Worm (Caenorhabditis elegans) whole organism, late embryonic: ENCODE measurements around the gene mua-6.

Source experiments
- C38D4.7 ChIP-seq: fragments of 200-800 bp; sonication (Bioruptor generic); optimal IDR thresholded peaks from 2 replicates; lab custom pipeline; 2018; ENCODE audit warnings: mild to moderate bottlenecking, missing genetic modification characterization, moderate library complexity, missing compliant biosample characterization
- F13H6.1 ChIP-seq: sonication (generic microtip); optimal IDR thresholded peaks from 2 replicates; lab custom pipeline; 2016; ENCODE audit warnings: missing genetic modification characterization, missing compliant biosample characterization
- ceh-18 ChIP-seq: sonication (generic microtip); optimal IDR thresholded peaks from 2 replicates; lab custom pipeline; 2016; ENCODE audit warnings: missing genetic modification characterization, missing compliant biosample characterization
- ceh-9 ChIP-seq: sonication (generic microtip); optimal IDR thresholded peaks from 2 replicates; lab custom pipeline; 2016; ENCODE audit warnings: mild to moderate bottlenecking, missing genetic modification characterization, inconsistent platforms, missing compliant biosample characterization
- elt-2 ChIP-seq: sonication (generic microtip); optimal IDR thresholded peaks from 2 replicates; lab custom pipeline; 2016; ENCODE audit warnings: missing genetic modification reagents, missing genetic modification characterization, missing compliant biosample characterization
- elt-4 ChIP-seq: sonication (generic microtip); optimal IDR thresholded peaks from 2 replicates; lab custom pipeline; 2016; ENCODE audit warnings: missing genetic modification characterization, missing compliant biosample characterization
- ets-4 ChIP-seq: sonication (generic microtip); optimal IDR thresholded peaks from 2 replicates; lab custom pipeline; 2016; ENCODE audit warnings: missing genetic modification characterization, missing compliant biosample characterization
- pha-4 ChIP-seq: fragments of 150-350 bp; optimal IDR thresholded peaks from 2 replicates; lab custom pipeline; 2018; ENCODE audit warnings: missing biosample characterization, missing genetic modification reagents, missing genetic modification characterization
- pqm-1 ChIP-seq: sonication (generic microtip); optimal IDR thresholded peaks from 2 replicates; lab custom pipeline; 2016; ENCODE audit warnings: missing genetic modification characterization, missing compliant biosample characterization
- sdc-2 ChIP-seq: sonication (generic microtip); optimal IDR thresholded peaks from 2 replicates; lab custom pipeline; 2016; ENCODE audit warnings: missing genotype, missing genetic modification characterization, missing compliant biosample characterization
- sox-4 ChIP-seq: sonication (generic microtip); optimal IDR thresholded peaks from 2 replicates; lab custom pipeline; 2017; ENCODE audit warnings: mild to moderate bottlenecking, missing genetic modification characterization, inconsistent platforms, missing compliant biosample characterization
- unc-55 ChIP-seq: sonication (generic microtip); optimal IDR thresholded peaks from 2 replicates; lab custom pipeline; 2017; ENCODE audit warnings: missing biosample characterization, missing genetic modification reagents, missing genetic modification characterization

DNA sequence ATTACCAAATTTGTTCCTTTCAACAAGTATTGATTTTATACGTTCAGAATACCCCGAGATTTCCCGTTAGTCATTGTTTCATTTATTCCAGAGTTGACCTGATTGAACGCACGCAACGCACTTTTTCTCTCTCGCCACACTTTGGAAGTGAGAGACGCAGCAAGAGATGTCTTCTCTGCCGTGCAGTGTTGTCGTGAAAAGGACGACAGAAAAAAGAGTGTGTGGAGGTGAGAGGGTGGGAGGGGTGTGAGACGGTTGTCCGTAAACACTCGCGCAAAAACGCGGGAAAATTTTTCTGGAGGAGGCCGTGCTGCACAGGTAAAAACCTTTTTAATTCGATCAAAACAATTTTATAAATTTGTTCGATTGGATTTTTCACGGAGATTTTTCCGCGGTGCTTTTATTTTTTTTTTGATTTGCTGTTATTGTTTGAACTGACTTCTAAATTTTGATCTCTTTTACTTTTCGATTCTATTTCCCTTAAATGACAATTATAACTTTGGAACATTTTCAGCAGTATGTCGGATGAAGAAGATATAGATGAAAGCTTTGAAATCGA is 9.8 kb upstream of the mua-6 start, which contains the start of gene sdc-1:
- TF ChIP-seq pha-4 (no peak), sdc-2 (tag; lab: Kevin White, UChicago) (peak; percentile 38), C38D4.7 (no peak), ceh-9 (tag; lab: Kevin White, UChicago) (no peak), sox-4 (no peak), pqm-1 (tag; lab: Kevin White, UChicago) (no peak), elt-2 (tag; lab: Kevin White, UChicago) (no peak), ets-4 (tag; lab: Kevin White, UChicago) (no peak), unc-55 (no peak), ceh-18 (peak; percentile 9), elt-4 (tag; lab: Kevin White, UChicago) (no peak), F13H6.1 (tag; lab: Kevin White, UChicago) (no peak)
